Fruit fly (Drosophila melanogaster) whole organism, embryonic: ENCODE measurements around the gene CG6168.
A peak's percentile ranks its signal among the peaks of the same experiment; 100 is the strongest.

Source experiments
- Atf-2 ChIP-seq: fragments of 200-800 bp; sonication (Bioruptor generic); optimal IDR thresholded peaks from 2 replicates; lab custom pipeline; 2016; ENCODE audit warnings: missing biosample characterization, missing genetic modification characterization
- Atf3 ChIP-seq: fragments of 200-800 bp; sonication (Bioruptor generic); optimal IDR thresholded peaks from 3 replicates; lab custom pipeline; 2016; ENCODE audit warnings: missing biosample characterization, missing genetic modification characterization
- BtbVII ChIP-seq: fragments of 200-800 bp; sonication (Bioruptor generic); optimal IDR thresholded peaks from 3 replicates; lab custom pipeline; 2017; ENCODE audit warnings: missing biosample characterization, mild to moderate bottlenecking, missing genetic modification characterization
- CG10321 ChIP-seq: fragments of 200-800 bp; sonication (Bioruptor generic); IDR thresholded peaks from 2 replicates; pipeline ENCODE4 v1.3.6; 2022; ENCODE audit warnings: missing biosample characterization, missing genetic modification characterization
- CG10959 ChIP-seq: fragments of 200-800 bp; sonication (Bioruptor generic); IDR thresholded peaks from 2 replicates; pipeline ENCODE4 v1.3.6; 2022; ENCODE audit warnings: missing biosample characterization, missing genetic modification characterization
- CG10979 ChIP-seq: fragments of 200-800 bp; sonication (Bioruptor generic); optimal IDR thresholded peaks from 2 replicates; lab custom pipeline; 2018; ENCODE audit warnings: missing biosample characterization, mild to moderate bottlenecking, missing genetic modification characterization, moderate library complexity
- CG11093 ChIP-seq: fragments of 200-800 bp; sonication (Bioruptor generic); IDR thresholded peaks from 3 replicates; pipeline ENCODE4 v1.3.6; 2022; ENCODE audit warnings: missing biosample characterization, missing genetic modification characterization
- CG12391 ChIP-seq: fragments of 200-800 bp; sonication (Bioruptor generic); optimal IDR thresholded peaks from 3 replicates; lab custom pipeline; 2018; ENCODE audit warnings: missing biosample characterization, mild to moderate bottlenecking, missing genetic modification characterization, moderate library complexity
- CG1529 ChIP-seq: fragments of 200-800 bp; sonication (Bioruptor generic); optimal IDR thresholded peaks from 3 replicates; lab custom pipeline; 2018; ENCODE audit warnings: missing biosample characterization, missing genetic modification characterization
- CG2199 ChIP-seq: fragments of 200-800 bp; sonication (Bioruptor generic); IDR thresholded peaks from 3 replicates; pipeline ENCODE4 v1.3.6; 2022; ENCODE audit warnings: missing biosample characterization, missing genetic modification characterization
- CG3065 ChIP-seq: fragments of 200-800 bp; sonication (Bioruptor generic); optimal IDR thresholded peaks from 2 replicates; lab custom pipeline; 2016; ENCODE audit warnings: missing biosample characterization, missing genetic modification characterization
- CG31365 ChIP-seq: fragments of 200-800 bp; sonication (Bioruptor generic); optimal IDR thresholded peaks from 2 replicates; lab custom pipeline; 2018; ENCODE audit warnings: missing biosample characterization, mild to moderate bottlenecking, missing genetic modification characterization
- CG31441 ChIP-seq: fragments of 200-800 bp; sonication (Bioruptor generic); IDR thresholded peaks from 2 replicates; pipeline ENCODE4 v1.3.6; 2022; ENCODE audit warnings: missing biosample characterization, missing genetic modification characterization
- CG33213 ChIP-seq: fragments of 200-800 bp; sonication (Bioruptor generic); optimal IDR thresholded peaks from 3 replicates; lab custom pipeline; 2016; ENCODE audit warnings: missing biosample characterization, missing genetic modification characterization
- CG33557 ChIP-seq: fragments of 200-800 bp; sonication (Bioruptor generic); optimal IDR thresholded peaks from 2 replicates; lab custom pipeline; 2019; ENCODE audit warnings: missing biosample characterization, mild to moderate bottlenecking, missing genetic modification characterization, moderate library complexity
- CG3838 ChIP-seq: fragments of 200-800 bp; sonication (Bioruptor generic); optimal IDR thresholded peaks from 3 replicates; lab custom pipeline; 2016; ENCODE audit warnings: missing biosample characterization, missing genetic modification characterization
- CG42726 ChIP-seq: fragments of 200-800 bp; sonication (Bioruptor generic); IDR thresholded peaks from 2 replicates; pipeline ENCODE4 v1.3.6; 2022; ENCODE audit warnings: missing biosample characterization, missing genetic modification characterization; ENCODE audit not compliant: partially characterized antibody
- CG4360 ChIP-seq: fragments of 200-800 bp; sonication (Bioruptor generic); IDR thresholded peaks from 2 replicates; pipeline ENCODE4 v1.3.6; 2022; ENCODE audit warnings: missing biosample characterization, missing genetic modification characterization
- CG43689 ChIP-seq: fragments of 200-800 bp; sonication (Bioruptor generic); IDR thresholded peaks from 2 replicates; pipeline ENCODE4 v1.3.6; 2022; ENCODE audit warnings: missing biosample characterization, missing genetic modification characterization
- CG8478 ChIP-seq: fragments of >200 bp; optimal IDR thresholded peaks from 2 replicates; lab custom pipeline; 2018
- CG9215 ChIP-seq: fragments of 200-800 bp; sonication (Bioruptor generic); IDR thresholded peaks from 2 replicates; pipeline ENCODE4 v1.3.6; 2022; ENCODE audit warnings: missing biosample characterization, missing genetic modification characterization
- CG9876 ChIP-seq: fragments of 200-800 bp; sonication (Bioruptor generic); optimal IDR thresholded peaks from 2 replicates; lab custom pipeline; 2016; ENCODE audit warnings: missing biosample characterization, missing genetic modification characterization
- Camta ChIP-seq: fragments of 200-800 bp; sonication (Bioruptor generic); optimal IDR thresholded peaks from 2 replicates; lab custom pipeline; 2016; ENCODE audit warnings: missing biosample characterization, missing genetic modification characterization
- D19A ChIP-seq: fragments of 200-800 bp; optimal IDR thresholded peaks from 3 replicates; lab custom pipeline; 2019; ENCODE audit warnings: missing biosample characterization, mild to moderate bottlenecking, missing genetic modification characterization, moderate library complexity
- Dad ChIP-seq: fragments of 200-800 bp; sonication (Bioruptor generic); optimal IDR thresholded peaks from 3 replicates; lab custom pipeline; 2016; ENCODE audit warnings: missing biosample characterization, missing genetic modification characterization
- Dbx ChIP-seq: fragments of 200-800 bp; sonication (Bioruptor generic); IDR thresholded peaks from 3 replicates; pipeline ENCODE4 v1.3.6; 2022; ENCODE audit warnings: missing biosample characterization, missing genetic modification characterization
- Dp ChIP-seq: fragments of 200-800 bp; sonication (Bioruptor generic); optimal IDR thresholded peaks from 2 replicates; lab custom pipeline; 2018; ENCODE audit warnings: missing biosample characterization, mild to moderate bottlenecking, missing genetic modification characterization, moderate library complexity
- Fer1 ChIP-seq: fragments of 200-800 bp; sonication (Bioruptor generic); optimal IDR thresholded peaks from 2 replicates; lab custom pipeline; 2017; ENCODE audit warnings: missing biosample characterization, mild to moderate bottlenecking, missing genetic modification characterization
- H15 ChIP-seq: fragments of 200-800 bp; sonication (Bioruptor generic); IDR thresholded peaks from 3 replicates; pipeline ENCODE4 v1.3.6; 2022; ENCODE audit warnings: missing biosample characterization, missing genetic modification characterization
- Hand ChIP-seq: fragments of 200-800 bp; sonication (Bioruptor generic); optimal IDR thresholded peaks from 2 replicates; lab custom pipeline; 2017; ENCODE audit warnings: mild to moderate bottlenecking, missing biosample characterization, missing genetic modification reagents, missing genetic modification characterization
- Hr3 ChIP-seq: fragments of 200-800 bp; sonication (Bioruptor generic); optimal IDR thresholded peaks from 3 replicates; lab custom pipeline; 2016; ENCODE audit warnings: missing biosample characterization, missing genetic modification characterization
- Hr78 ChIP-seq, 2 experiments: fragments of 200-800 bp in 1 of 2; fragments of >200 bp in 1 of 2; sonication (Bioruptor generic) in 1 of 2; optimal IDR thresholded peaks; 2 replicates each; lab custom pipeline; 2017 to 2019; ENCODE audit warnings: missing biosample characterization in 2 of 2, missing genetic modification characterization in 2 of 2, mild to moderate bottlenecking in 1 of 2, moderate library complexity in 1 of 2
- Kr ChIP-seq: fragments of 200-800 bp; sonication (Bioruptor generic); optimal IDR thresholded peaks from 2 replicates; lab custom pipeline; 2017; ENCODE audit warnings: missing biosample characterization, mild to moderate bottlenecking, missing genetic modification characterization
- MESR4 ChIP-seq: fragments of 200-800 bp; sonication (Bioruptor generic); optimal IDR thresholded peaks from 2 replicates; lab custom pipeline; 2018; ENCODE audit warnings: missing biosample characterization, mild to moderate bottlenecking, missing genetic modification characterization, moderate library complexity
- Nf-YC ChIP-seq: fragments of 200-800 bp; optimal IDR thresholded peaks from 3 replicates; lab custom pipeline; 2019; ENCODE audit warnings: missing biosample characterization, mild to moderate bottlenecking, missing genetic modification characterization, moderate library complexity
- NfI ChIP-seq: fragments of 200-800 bp; sonication (Bioruptor generic); optimal IDR thresholded peaks from 3 replicates; lab custom pipeline; 2018; ENCODE audit warnings: missing biosample characterization, mild to moderate bottlenecking, missing genetic modification characterization, moderate library complexity
- Ravus ChIP-seq: fragments of 200-800 bp; sonication (Bioruptor generic); IDR thresholded peaks from 2 replicates; pipeline ENCODE4 v1.3.6; 2022; ENCODE audit warnings: missing biosample characterization, missing genetic modification characterization
- ab ChIP-seq: fragments of 200-800 bp; sonication (Bioruptor generic); optimal IDR thresholded peaks from 2 replicates; lab custom pipeline; 2016; ENCODE audit warnings: missing biosample characterization, missing genetic modification characterization
- al ChIP-seq: fragments of 200-800 bp; sonication (Bioruptor generic); IDR thresholded peaks from 2 replicates; pipeline ENCODE4 v1.3.6; 2022; ENCODE audit warnings: missing biosample characterization, missing genetic modification characterization
- az2 ChIP-seq: fragments of 200-800 bp; sonication (Bioruptor generic); optimal IDR thresholded peaks from 3 replicates; lab custom pipeline; 2016; ENCODE audit warnings: missing biosample characterization, missing genetic modification characterization
- fd3F ChIP-seq: fragments of 200-800 bp; sonication (Bioruptor generic); optimal IDR thresholded peaks from 2 replicates; lab custom pipeline; 2018; ENCODE audit warnings: missing biosample characterization, mild to moderate bottlenecking, missing genetic modification characterization, moderate library complexity
- ftz-f1 ChIP-seq: fragments of 200-800 bp; sonication (Bioruptor generic); optimal IDR thresholded peaks from 2 replicates; lab custom pipeline; 2016; ENCODE audit warnings: missing biosample characterization, missing genetic modification characterization
- grn ChIP-seq: fragments of 200-800 bp; sonication (Bioruptor generic); optimal IDR thresholded peaks from 3 replicates; lab custom pipeline; 2017; ENCODE audit warnings: missing biosample characterization, missing genetic modification characterization
- gro ChIP-seq: fragments of 200-800 bp; sonication (Bioruptor generic); optimal IDR thresholded peaks from 2 replicates; lab custom pipeline; 2016; ENCODE audit warnings: missing biosample characterization, missing genetic modification characterization
- peb ChIP-seq: fragments of 200-800 bp; sonication (Bioruptor generic); IDR thresholded peaks from 2 replicates; pipeline ENCODE4 v1.3.6; 2022; ENCODE audit warnings: missing biosample characterization, missing genetic modification characterization
- pho ChIP-seq: fragments of 200-800 bp; sonication (Bioruptor generic); optimal IDR thresholded peaks from 2 replicates; lab custom pipeline; 2016; ENCODE audit warnings: missing biosample characterization, missing genetic modification characterization
- slbo ChIP-seq: fragments of 200-800 bp; sonication (Bioruptor generic); IDR thresholded peaks from 2 replicates; pipeline ENCODE4 v1.3.6; 2022; ENCODE audit warnings: missing biosample characterization, missing genetic modification characterization
- sna ChIP-seq: fragments of 200-800 bp; sonication (Bioruptor generic); IDR thresholded peaks from 2 replicates; pipeline ENCODE4 v1.3.6; 2022; ENCODE audit warnings: missing biosample characterization, missing genetic modification characterization; ENCODE audit not compliant: partially characterized antibody
- tx ChIP-seq: fragments of 200-800 bp; sonication (Bioruptor generic); optimal IDR thresholded peaks from 2 replicates; lab custom pipeline; 2016; ENCODE audit warnings: missing biosample characterization, missing genetic modification characterization
- vvl ChIP-seq: fragments of 200-800 bp; sonication (Bioruptor generic); IDR thresholded peaks from 2 replicates; pipeline ENCODE4 v1.3.6; 2022; ENCODE audit warnings: missing biosample characterization, missing genetic modification characterization

Gene CG6168

DNA sequence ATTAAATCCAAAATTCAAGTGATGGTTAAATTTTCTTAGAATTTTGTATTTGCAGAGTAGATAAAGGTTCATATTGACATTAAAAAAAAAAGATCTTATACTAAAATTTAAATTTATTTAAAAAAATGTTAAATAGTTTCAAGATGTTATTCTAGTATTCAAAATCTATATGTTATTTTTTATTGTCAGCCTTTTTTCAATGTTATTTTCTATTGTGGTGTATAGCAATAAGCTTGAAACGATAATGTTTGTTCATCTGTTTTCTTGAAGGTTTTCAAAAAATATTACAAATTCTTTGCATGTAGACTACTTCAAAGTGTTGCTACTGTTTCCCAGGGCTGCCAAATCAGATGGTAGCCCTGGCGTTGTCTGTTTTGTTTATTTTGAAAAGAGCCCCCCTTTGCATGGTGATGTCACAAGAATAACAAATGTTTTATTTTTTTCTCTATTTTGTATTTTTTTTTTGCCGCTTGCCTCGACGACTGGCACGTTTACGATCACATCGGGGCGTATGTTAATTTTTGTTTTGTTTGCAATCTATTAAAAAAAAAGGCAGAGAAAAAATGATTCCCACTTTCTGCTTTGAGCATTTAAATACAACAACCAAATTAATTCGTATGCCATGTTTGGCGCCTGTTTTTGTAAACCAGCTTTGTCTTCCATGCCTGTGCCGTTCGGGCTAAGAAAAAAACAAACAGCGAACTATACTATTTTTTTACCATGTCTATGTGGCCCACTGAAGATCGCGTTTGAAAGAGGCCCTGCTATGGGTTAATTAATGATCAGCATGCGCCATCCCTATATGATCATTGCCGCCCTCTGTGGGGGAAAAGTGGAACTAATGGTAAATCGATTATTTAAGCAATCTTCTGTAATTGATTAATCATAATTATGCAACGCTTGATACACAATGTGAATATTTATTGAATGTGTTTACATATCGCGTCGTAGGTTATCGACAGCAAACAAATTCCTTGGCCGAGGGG, 29.5 kb upstream of the CG6168 start (continued):
- TF ChIP-seq BtbVII (GFP tag; lab: Kevin White, UChicago) (no peak), Atf-2 (GFP tag; lab: Kevin White, UChicago) (no peak), Hand (GFP tag; lab: Kevin White, UChicago) (peak; percentile 21), CG9215 (GFP tag; lab: Robert Waterston, UW) (peak; percentile 57), Dp (no peak), Camta (no peak), CG10979 (peak; percentile 92), Atf3 (GFP tag; lab: Kevin White, UChicago) (peak; percentile 67), MESR4 (GFP tag; lab: Kevin White, UChicago) (no peak), CG10321 (GFP tag; lab: Robert Waterston, UW) (no peak), CG8478 (lab: Kevin White, UChicago) (no peak), CG42726 (GFP tag; lab: Robert Waterston, UW) (no peak), CG31441 (peak; percentile 36; the same call in 1 of the 2 replicates), CG11093 (GFP tag; lab: Robert Waterston, UW) (no peak), Nf-YC (peak; percentile 35), ab (GFP tag; lab: Kevin White, UChicago) (no peak), al (GFP tag; lab: Robert Waterston, UW) (no peak; the same call in 1 of the 2 replicates), Hr3 (peak; percentile 77), CG31365 (tag; lab: Kevin White, UChicago) (peak; percentile 54), peb (GFP tag; lab: Robert Waterston, UW) (no peak), CG10959 (peak; percentile 64; the same call in 1 of the 2 replicates), tx (no peak), Dbx (GFP tag; lab: Robert Waterston, UW) (peak; percentile 52; the same call in 1 of the 3 replicates), CG4360 (peak; percentile 18), vvl (GFP tag; lab: Robert Waterston, UW) (peak; percentile 92), D19A (peak; percentile 44), ftz-f1 (GFP tag; lab: Kevin White, UChicago) (no peak), CG3065 (GFP tag; lab: Kevin White, UChicago) (no peak), az2 (GFP tag; lab: Kevin White, UChicago) (peak; percentile 66), CG1529 (GFP tag; lab: Kevin White, UChicago) (no peak), CG33213 (GFP tag; lab: Kevin White, UChicago) (no peak), CG9876 (no peak), Fer1 (GFP tag; lab: Kevin White, UChicago) (peak; percentile 33), Hr78 (GFP tag; optimal IDR thresholded peaks at IDR 0.05; lab: Kevin White, UChicago) (peak in 1 of 2 experiments; percentile 12), Dad (GFP tag; lab: Kevin White, UChicago) (peak; percentile 3), slbo (GFP tag; lab: Robert Waterston, UW) (peak; percentile 53), H15 (GFP tag; lab: Robert Waterston, UW) (no peak), CG43689 (GFP tag; lab: Robert Waterston, UW) (no peak), CG12391 (peak; percentile 81), gro (GFP tag; lab: Kevin White, UChicago) (peak; percentile 63), grn (GFP tag; lab: Kevin White, UChicago) (no peak), Ravus (GFP tag; lab: Robert Waterston, UW) (no peak), NfI (peak; percentile 8), pho (GFP tag; lab: Kevin White, UChicago) (peak; percentile 24), Kr (GFP tag; lab: Kevin White, UChicago) (no peak), CG2199 (peak; percentile 37; the same call in 2 of the 3 replicates), fd3F (GFP tag; lab: Kevin White, UChicago) (peak; percentile 32), CG33557 (GFP tag; lab: Kevin White, UChicago) (peak; percentile 58), sna (GFP tag; lab: Robert Waterston, UW) (no peak), CG3838 (GFP tag; lab: Kevin White, UChicago) (no peak)
